Worm (Caenorhabditis elegans) whole organism, L4 larva: ENCODE measurements around the gene hda-5.

ENCODE experiments used
- D1046.2 ChIP-seq: fragments of 200-800 bp; sonication (Bioruptor generic); IDR thresholded peaks from 2 replicates; pipeline ENCODE4 v1.3.6; 2022; ENCODE audit warnings: missing genetic modification characterization, missing compliant biosample characterization
- F26F4.8 ChIP-seq: fragments of 200-800 bp; sonication (Bioruptor generic); conservative IDR thresholded peaks from 2 replicates; pipeline ENCODE4 v1.3.6; 2022; ENCODE audit warnings: missing genetic modification characterization, missing compliant biosample characterization
- T26A8.4 ChIP-seq: fragments of 200-800 bp; sonication (Bioruptor generic); IDR thresholded peaks from 2 replicates; pipeline ENCODE4 v1.3.6; 2022; ENCODE audit warnings: missing genetic modification characterization, missing compliant biosample characterization
- Y5F2A.4 ChIP-seq: fragments of 200-800 bp; sonication (Bioruptor generic); optimal IDR thresholded peaks from 2 replicates; lab custom pipeline; 2018; ENCODE audit warnings: mild to moderate bottlenecking, missing genetic modification characterization, missing compliant biosample characterization
- Y75B8A.6 ChIP-seq: fragments of 200-800 bp; sonication (Bioruptor generic); IDR thresholded peaks from 2 replicates; pipeline ENCODE4 v1.3.6; 2022; ENCODE audit warnings: missing genetic modification reagents, missing genetic modification characterization, missing compliant biosample characterization
- ZK337.2 ChIP-seq: fragments of 200-800 bp; sonication (Bioruptor generic); IDR thresholded peaks from 2 replicates; pipeline ENCODE4 v1.3.6; 2022; ENCODE audit warnings: missing genetic modification reagents, missing genetic modification characterization, missing compliant biosample characterization
- ZK546.5 ChIP-seq, 2 experiments: sonication (generic microtip); optimal IDR thresholded peaks; 2 replicates each; lab custom pipeline; 2017; ENCODE audit warnings: missing biosample characterization in 2 of 2, missing genetic modification characterization in 2 of 2
- aha-1 ChIP-seq: fragments of 150-350 bp; peaks from one replicate; lab custom pipeline; 2014; ENCODE audit warnings: missing biosample characterization, missing genetic modification characterization
- ceh-20 ChIP-seq: fragments of 200-800 bp; sonication (Bioruptor generic); IDR thresholded peaks from 2 replicates; pipeline ENCODE4 v1.3.6; 2022; ENCODE audit warnings: missing genetic modification reagents, missing genetic modification characterization, missing compliant biosample characterization
- ceh-32 ChIP-seq: sonication (generic microtip); optimal IDR thresholded peaks from 2 replicates; lab custom pipeline; 2016; ENCODE audit warnings: mild to moderate bottlenecking, missing genetic modification characterization, missing compliant biosample characterization; ENCODE audit not compliant: poor library complexity
- ces-1 ChIP-seq: fragments of 150-350 bp; sonication (generic microtip); optimal IDR thresholded peaks from 4 replicates; lab custom pipeline; 2014; ENCODE audit warnings: missing biosample characterization, missing genetic modification reagents, missing genetic modification characterization
- ctbp-1 ChIP-seq: fragments of 200-800 bp; sonication (Bioruptor generic); IDR thresholded peaks from 2 replicates; pipeline ENCODE4 v1.3.6; 2022; ENCODE audit warnings: missing genetic modification reagents, missing genetic modification characterization, missing compliant biosample characterization
- daf-12 ChIP-seq: fragments of 150-350 bp; optimal IDR thresholded peaks from 2 replicates; lab custom pipeline; 2014; ENCODE audit warnings: missing biosample characterization, missing genetic modification reagents, missing genetic modification characterization
- dmd-9 ChIP-seq: fragments of 200-800 bp; sonication (Bioruptor generic); IDR thresholded peaks from 2 replicates; pipeline ENCODE4 v1.3.6; 2022; ENCODE audit warnings: missing genetic modification reagents, missing genetic modification characterization, missing compliant biosample characterization
- duxl-1 ChIP-seq: sonication (generic microtip); optimal IDR thresholded peaks from 2 replicates; lab custom pipeline; 2016; ENCODE audit warnings: mild to moderate bottlenecking, missing genetic modification characterization, moderate library complexity, missing compliant biosample characterization; ENCODE audit not compliant: poor library complexity
- egl-27 ChIP-seq: sonication (generic microtip); optimal IDR thresholded peaks from 3 replicates; lab custom pipeline; 2017; ENCODE audit warnings: missing biosample characterization, missing genetic modification reagents, missing genetic modification characterization
- fkh-10 ChIP-seq: fragments of 150-350 bp; optimal IDR thresholded peaks from 2 replicates; lab custom pipeline; 2014; ENCODE audit warnings: missing biosample characterization, missing genetic modification reagents, missing genetic modification characterization
- fos-1 ChIP-seq: fragments of 150-350 bp; optimal IDR thresholded peaks from 2 replicates; lab custom pipeline; 2014; ENCODE audit warnings: missing biosample characterization, missing genetic modification characterization
- hlh-11 ChIP-seq: fragments of 200-800 bp; sonication (Bioruptor generic); optimal IDR thresholded peaks from 2 replicates; lab custom pipeline; 2018; ENCODE audit warnings: mild to moderate bottlenecking, missing genetic modification characterization, missing compliant biosample characterization
- hlh-30 ChIP-seq: sonication (generic microtip); optimal IDR thresholded peaks from 2 replicates; lab custom pipeline; 2017; ENCODE audit warnings: antibody characterized with exemption, mild to moderate bottlenecking, missing genetic modification characterization, missing compliant biosample characterization; ENCODE audit not compliant: insufficient read depth
- jun-1 ChIP-seq: fragments of 150-350 bp; optimal IDR thresholded peaks from 2 replicates; lab custom pipeline; 2014; ENCODE audit warnings: missing biosample characterization, missing genetic modification reagents, missing genetic modification characterization
- lin-13 ChIP-seq: fragments of 150-350 bp; optimal IDR thresholded peaks from 2 replicates; lab custom pipeline; 2014; ENCODE audit warnings: missing biosample characterization, missing genetic modification reagents, missing genetic modification characterization
- lin-15B ChIP-seq: fragments of 150-350 bp; sonication (generic microtip); optimal IDR thresholded peaks from 3 replicates; lab custom pipeline; 2014; ENCODE audit warnings: missing biosample characterization, missing genetic modification characterization
- lin-29 ChIP-seq: fragments of 200-800 bp; sonication (Bioruptor generic); IDR thresholded peaks from 2 replicates; pipeline ENCODE4 v1.3.6; 2022; ENCODE audit warnings: missing genetic modification reagents, missing genetic modification characterization, missing compliant biosample characterization
- lsy-2 ChIP-seq, 2 experiments: fragments of 150-350 bp in 1 of 2; sonication (generic microtip) in 1 of 2; optimal IDR thresholded peaks; 2 replicates each; lab custom pipeline; 2014 to 2017; ENCODE audit warnings: missing biosample characterization in 2 of 2, missing genetic modification characterization in 2 of 2
- madf-5 ChIP-seq, 2 experiments: fragments of 200-800 bp; sonication (Bioruptor generic); IDR thresholded peaks; 2 replicates each; pipeline ENCODE4 v1.3.6; 2022; ENCODE audit warnings: missing compliant biosample characterization in 2 of 2, missing genetic modification characterization in 2 of 2
- madf-9 ChIP-seq: fragments of 200-800 bp; sonication (Bioruptor generic); conservative IDR thresholded peaks from 2 replicates; pipeline ENCODE4 v1.3.6; 2022; ENCODE audit warnings: missing genetic modification reagents, missing genetic modification characterization, missing compliant biosample characterization
- mdt-29 ChIP-seq: fragments of 200-800 bp; sonication (Bioruptor generic); IDR thresholded peaks from 2 replicates; pipeline ENCODE4 v1.3.6; 2022; ENCODE audit warnings: missing genetic modification reagents, missing genetic modification characterization, missing compliant biosample characterization
- mep-1 ChIP-seq: fragments of 150-350 bp; sonication (generic microtip); optimal IDR thresholded peaks from 3 replicates; lab custom pipeline; 2014; ENCODE audit warnings: missing biosample characterization, missing genetic modification characterization
- mxl-2 ChIP-seq: fragments of 200-800 bp; sonication (Bioruptor generic); conservative IDR thresholded peaks from 2 replicates; pipeline ENCODE4 v1.3.6; 2022; ENCODE audit warnings: missing genetic modification reagents, missing genetic modification characterization, missing compliant biosample characterization
- nhr-102 ChIP-seq: sonication (generic microtip); optimal IDR thresholded peaks from 2 replicates; lab custom pipeline; 2016; ENCODE audit warnings: mild to moderate bottlenecking, missing genetic modification characterization, moderate library complexity, missing compliant biosample characterization
- nhr-111 ChIP-seq: fragments of 200-800 bp; sonication (Bioruptor generic); optimal IDR thresholded peaks from 2 replicates; lab custom pipeline; 2018; ENCODE audit warnings: mild to moderate bottlenecking, missing genetic modification characterization, missing compliant biosample characterization
- nhr-25 ChIP-seq: sonication (generic microtip); optimal IDR thresholded peaks from 2 replicates; lab custom pipeline; 2017; ENCODE audit warnings: missing genetic modification characterization, mild to moderate bottlenecking, missing compliant biosample characterization, antibody characterized with exemption, moderate library complexity, borderline replicate concordance; ENCODE audit not compliant: insufficient read depth
- nhr-28 ChIP-seq: fragments of 150-350 bp; optimal IDR thresholded peaks from 2 replicates; lab custom pipeline; 2014; ENCODE audit warnings: missing biosample characterization, missing genetic modification characterization
- nhr-41 ChIP-seq: fragments of 200-800 bp; sonication (Bioruptor generic); IDR thresholded peaks from 2 replicates; pipeline ENCODE4 v1.3.6; 2022; ENCODE audit warnings: missing genetic modification reagents, missing genetic modification characterization, missing compliant biosample characterization
- nhr-48 ChIP-seq: sonication (generic microtip); optimal IDR thresholded peaks from 2 replicates; lab custom pipeline; 2016; ENCODE audit warnings: mild to moderate bottlenecking, missing genetic modification characterization, missing compliant biosample characterization
- nhr-76 ChIP-seq: fragments of 150-350 bp; optimal IDR thresholded peaks from 2 replicates; lab custom pipeline; 2014; ENCODE audit warnings: missing biosample characterization, missing genetic modification characterization
- pha-4 ChIP-seq, 2 experiments: fragments of 150-350 bp in 1 of 2; fragments of 200-800 bp in 1 of 2; sonication (Bioruptor generic) in 1 of 2; IDR thresholded peaks in 1 of 2; optimal IDR thresholded peaks in 1 of 2; 2 replicates each; pipeline versions ENCODE4 v1.3.6 to Lab custom; 2014 to 2022; ENCODE audit warnings: missing genetic modification characterization in 2 of 2, missing genetic modification reagents in 2 of 2, missing biosample characterization in 1 of 2, missing compliant biosample characterization in 1 of 2
- php-3 ChIP-seq: fragments of 200-800 bp; sonication (Bioruptor generic); IDR thresholded peaks from 2 replicates; pipeline ENCODE4 v1.3.6; 2022; ENCODE audit warnings: missing genetic modification reagents, missing genetic modification characterization, missing compliant biosample characterization
- rbr-2 ChIP-seq: sonication (generic microtip); optimal IDR thresholded peaks from 2 replicates; lab custom pipeline; 2016; ENCODE audit warnings: missing genotype, missing genetic modification characterization, missing compliant biosample characterization
- sdz-12 ChIP-seq: fragments of 200-800 bp; sonication (Bioruptor generic); optimal IDR thresholded peaks from 2 replicates; lab custom pipeline; 2018; ENCODE audit warnings: mild to moderate bottlenecking, missing genetic modification characterization, missing compliant biosample characterization
- snpc-1.2 ChIP-seq: fragments of 200-800 bp; sonication (Bioruptor generic); IDR thresholded peaks from 2 replicates; pipeline ENCODE4 v1.3.6; 2022; ENCODE audit warnings: missing genetic modification reagents, missing genetic modification characterization, missing compliant biosample characterization
- tag-97 ChIP-seq: fragments of 200-800 bp; sonication (Bioruptor generic); IDR thresholded peaks from 2 replicates; pipeline ENCODE4 v1.3.6; 2022; ENCODE audit warnings: missing genetic modification characterization, missing compliant biosample characterization
- vab-7 ChIP-seq: fragments of 200-800 bp; sonication (Bioruptor generic); IDR thresholded peaks from 2 replicates; pipeline ENCODE4 v1.3.6; 2022; ENCODE audit warnings: missing genetic modification reagents, missing genetic modification characterization, missing compliant biosample characterization
- zfp-3 ChIP-seq: fragments of 200-800 bp; sonication (Bioruptor generic); conservative IDR thresholded peaks from 2 replicates; pipeline ENCODE4 v1.3.6; 2022; ENCODE audit warnings: missing genetic modification reagents, missing genetic modification characterization, missing compliant biosample characterization
- ztf-7 ChIP-seq: fragments of 150-350 bp; optimal IDR thresholded peaks from 2 replicates; lab custom pipeline; 2014; ENCODE audit warnings: missing biosample characterization, missing genetic modification characterization

hda-5 gene

DNA sequence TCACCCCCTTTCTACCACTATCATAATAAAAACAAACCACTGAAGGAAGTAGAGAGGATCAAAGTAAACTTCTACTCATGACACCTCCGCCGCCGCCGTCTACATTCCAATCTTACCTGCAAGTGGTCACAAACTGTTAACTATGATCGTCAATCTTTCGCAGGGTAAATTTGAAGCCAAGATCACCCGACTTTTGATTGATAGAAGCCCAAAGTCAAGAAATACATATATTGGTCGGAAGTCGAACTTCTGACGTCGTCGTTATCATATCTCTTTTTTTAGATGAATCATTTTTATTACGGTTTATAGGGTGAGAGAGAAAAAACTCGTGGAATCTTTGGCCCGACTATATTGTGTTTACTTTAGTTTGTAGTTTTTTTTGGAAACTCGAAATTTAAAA lies 39.5 kb downstream of the hda-5 start (continued):
- TF ChIP-seq nhr-76 (tag; lab: Kevin White, UChicago) (no peak), hlh-30 (tag; lab: Kevin White, UChicago) (peak; percentile 18), mxl-2 (GFP tag; lab: Robert Waterston, UW) (no peak), ZK337.2 (GFP tag; lab: Robert Waterston, UW) (no peak), mep-1 (peak; percentile 33), nhr-102 (no peak), egl-27 (tag; lab: Kevin White, UChicago) (no peak), duxl-1 (tag; lab: Kevin White, UChicago) (no peak), lin-29 (GFP tag; lab: Robert Waterston, UW) (no peak), tag-97 (no peak), nhr-25 (tag; lab: Kevin White, UChicago) (peak; percentile 45), lsy-2 (tag; optimal IDR thresholded peaks at IDR 0.05; lab: Kevin White, UChicago) (peak in 1 of 2 experiments; percentile 33), fos-1 (tag; lab: Kevin White, UChicago) (no peak), hlh-11 (tag; lab: Kevin White, UChicago) (peak; percentile 65), D1046.2 (GFP tag; lab: Robert Waterston, UW) (no peak), Y5F2A.4 (GFP tag; lab: Kevin White, UChicago) (no peak), lin-15B (tag; lab: Kevin White, UChicago) (no peak), T26A8.4 (GFP tag; lab: Robert Waterston, UW) (no peak), nhr-111 (GFP tag; lab: Kevin White, UChicago) (no peak), daf-12 (tag; lab: Kevin White, UChicago) (no peak), fkh-10 (no peak)

DNA sequence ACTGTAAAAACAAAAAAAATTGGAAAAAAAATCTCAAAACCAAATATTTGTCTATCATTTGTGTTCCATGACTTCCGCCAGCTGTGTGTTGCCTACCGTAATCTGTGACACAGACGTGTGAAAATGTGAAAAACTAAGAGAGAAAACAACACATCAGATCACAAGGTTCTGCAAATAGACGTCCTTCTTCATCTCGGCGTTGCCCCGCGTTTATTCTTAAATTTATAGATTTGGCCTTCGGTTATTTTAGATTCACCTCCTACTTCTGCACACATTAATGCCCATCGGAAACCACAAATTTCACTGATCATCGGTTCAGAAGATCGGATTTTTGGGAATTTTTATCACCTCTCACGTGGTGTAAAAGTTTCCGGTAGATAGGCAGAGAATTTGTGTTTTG lies 40.3 kb downstream of the hda-5 start:
- TF ChIP-seq egl-27 (tag; lab: Kevin White, UChicago) (no peak), aha-1 (tag; lab: Kevin White, UChicago) (peak; percentile 73), lsy-2 (tag; optimal IDR thresholded peaks at IDR 0.05; lab: Kevin White, UChicago) (peak in 1 of 2 experiments; percentile 30), hlh-30 (tag; lab: Kevin White, UChicago) (peak; percentile 10)

DNA sequence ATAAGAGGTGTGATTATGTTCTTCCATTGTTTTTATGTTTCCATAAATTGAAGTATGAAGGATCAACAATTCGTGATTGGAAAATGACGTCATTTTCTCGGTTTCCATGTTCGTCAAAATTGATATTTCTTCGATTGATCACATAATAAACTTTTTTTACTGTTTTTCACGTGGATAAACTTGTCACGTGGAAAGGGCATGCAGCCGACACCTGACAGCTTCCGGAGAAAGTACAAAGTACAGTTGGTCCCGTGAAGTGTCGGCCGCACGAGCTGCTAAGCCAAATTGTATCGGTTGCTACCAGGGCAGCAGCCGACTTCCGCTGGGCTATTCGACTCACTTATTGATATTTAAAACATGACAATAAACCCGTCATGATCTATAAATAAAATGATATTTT lies 42.8 kb downstream of the hda-5 start:
- no peak for TF ChIP-seq lin-15B (tag; lab: Kevin White, UChicago)
- no peak for TF ChIP-seq ceh-32
- no peak for TF ChIP-seq snpc-1.2 (GFP tag; lab: Robert Waterston, UW)
- TF ChIP-seq T26A8.4 (GFP tag; lab: Robert Waterston, UW): no peak
- TF ChIP-seq nhr-76 (tag; lab: Kevin White, UChicago): no peak
- no peak for TF ChIP-seq ces-1 (GFP tag; lab: Kevin White, UChicago)
- no peak for TF ChIP-seq lin-13 (GFP tag; lab: Kevin White, UChicago)
- TF ChIP-seq Y75B8A.6: no peak
- TF ChIP-seq nhr-41 (GFP tag; lab: Robert Waterston, UW): no peak
- no peak for TF ChIP-seq nhr-111 (GFP tag; lab: Kevin White, UChicago)
- TF ChIP-seq nhr-28 (tag; lab: Kevin White, UChicago): no peak
- no peak for TF ChIP-seq sdz-12 (GFP tag; lab: Kevin White, UChicago)
- no peak for TF ChIP-seq php-3 (GFP tag; lab: Robert Waterston, UW)
- TF ChIP-seq jun-1: no peak
- no peak for TF ChIP-seq dmd-9 (GFP tag; lab: Robert Waterston, UW)
- no peak for TF ChIP-seq ztf-7
- no peak for TF ChIP-seq mdt-29 (GFP tag; lab: Robert Waterston, UW)
- no peak for TF ChIP-seq F26F4.8 (GFP tag; lab: Robert Waterston, UW)
- no peak for TF ChIP-seq pha-4 (GFP tag; IDR thresholded peaks at IDR 0.05; lab: Robert Waterston, UW)
- TF ChIP-seq pha-4 (tag; optimal IDR thresholded peaks at IDR 0.05; lab: Kevin White, UChicago): no peak
- TF ChIP-seq zfp-3 (GFP tag; lab: Robert Waterston, UW): no peak
- TF ChIP-seq nhr-48 (tag; lab: Kevin White, UChicago): peak; percentile 66
- TF ChIP-seq madf-5 (GFP tag; IDR thresholded peaks at IDR 0.05; lab: Robert Waterston, UW): no peak
- no peak for TF ChIP-seq ctbp-1 (GFP tag; lab: Robert Waterston, UW)
- no peak for TF ChIP-seq vab-7 (GFP tag; lab: Robert Waterston, UW)
- no peak for TF ChIP-seq fkh-10
- no peak for TF ChIP-seq ZK546.5 (tag; optimal IDR thresholded peaks at IDR 0.05; lab: Kevin White, UChicago)
- TF ChIP-seq hlh-30 (tag; lab: Kevin White, UChicago): peak; percentile 21
- no peak for TF ChIP-seq ceh-20
- TF ChIP-seq madf-9: no peak
- no peak for TF ChIP-seq lsy-2 (tag; optimal IDR thresholded peaks at IDR 0.05; lab: Kevin White, UChicago)
- no peak for TF ChIP-seq rbr-2 (tag; lab: Kevin White, UChicago)
